Fruit fly (Drosophila melanogaster): ENCODE measurements around the gene CG2256.

CG2256 gene

DNA sequence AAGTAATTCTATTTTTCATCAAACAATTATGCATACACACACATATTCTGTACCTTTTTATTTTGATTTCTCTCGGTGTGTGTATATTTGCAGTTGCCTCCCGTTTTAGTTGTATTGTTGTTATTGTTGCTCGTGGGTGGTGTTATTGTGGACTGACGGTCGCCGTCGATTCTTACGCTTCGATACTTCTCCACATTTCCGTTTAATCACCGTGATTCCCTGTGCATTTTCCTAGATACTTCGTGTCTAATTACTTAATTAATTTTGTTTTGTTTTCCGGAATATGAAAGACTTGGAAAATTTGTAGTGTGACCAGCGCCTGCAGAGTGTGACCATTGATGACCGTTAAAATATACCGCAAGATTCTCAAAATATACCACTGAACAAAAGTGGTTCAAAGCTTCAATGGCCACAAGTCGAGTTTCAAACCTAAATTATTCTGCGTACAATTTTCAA lies 6.7 kb upstream of the CG2256 start, which contains the start of gene UbcE2H (continued):
- TF ChIP-seq CG8119 (GFP tag; IDR thresholded peaks at IDR 0.05) (no peak), CG11294 (GFP tag; IDR thresholded peaks at IDR 0.05) (no peak), CG4318 (GFP tag; optimal IDR thresholded peaks at IDR 0.05) (no peak), acj6 (GFP tag; optimal IDR thresholded peaks at IDR 0.05) (no peak)

DNA sequence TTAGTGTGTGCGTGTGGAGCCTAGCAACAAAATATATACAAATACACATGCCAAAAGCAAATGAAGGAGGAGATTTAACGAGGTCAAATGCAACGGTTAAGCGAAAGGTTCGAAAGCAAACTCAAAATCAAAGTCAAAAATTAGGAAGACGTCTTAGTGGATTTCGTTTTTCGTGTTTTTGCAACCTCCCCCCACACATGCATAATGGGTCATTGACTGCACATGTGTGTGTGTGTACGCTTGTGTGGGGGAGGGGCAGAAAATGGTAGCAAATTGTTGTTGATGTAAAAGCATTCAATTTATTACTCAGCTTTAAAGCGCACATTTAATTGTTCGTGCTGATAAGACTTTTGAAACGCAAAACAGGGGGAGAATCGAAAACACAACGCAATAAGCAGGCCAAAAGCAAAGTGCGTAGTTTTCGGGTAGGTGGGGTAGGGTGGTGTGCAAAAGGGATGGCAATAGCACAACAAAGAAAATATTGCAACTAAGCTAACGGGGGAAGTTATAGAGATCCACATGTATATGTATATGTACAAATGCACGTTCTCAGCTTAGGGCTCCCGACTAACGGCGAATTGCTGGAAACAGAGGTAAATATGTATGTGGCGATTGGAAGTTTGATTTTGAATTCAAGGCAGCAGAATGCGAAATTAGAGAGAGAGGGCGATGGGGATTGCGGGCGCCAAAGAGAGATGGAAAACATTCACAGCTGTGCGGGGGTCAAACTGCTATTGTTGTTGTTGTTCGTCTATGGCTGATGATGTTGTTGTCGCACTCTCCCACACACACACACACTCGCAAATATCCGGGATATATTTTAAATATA lies 6.1 kb upstream of the CG2256 start:
- no peak for TF ChIP-seq fd59A (GFP tag; optimal IDR thresholded peaks at IDR 0.05)
- TF ChIP-seq Lpt (GFP tag; optimal IDR thresholded peaks at IDR 0.05) = no peak
- TF ChIP-seq CG3919 (GFP tag; optimal IDR thresholded peaks at IDR 0.05) = no peak
- no peak for TF ChIP-seq CG11294 (GFP tag; IDR thresholded peaks at IDR 0.05)
- no peak for TF ChIP-seq CG6792 (GFP tag; optimal IDR thresholded peaks at IDR 0.05)
- TF ChIP-seq Eip78C (GFP tag) = peak; percentile 77
- peak; percentile 59 for TF ChIP-seq Sox14 (GFP tag; optimal IDR thresholded peaks at IDR 0.05)
- TF ChIP-seq topi (GFP tag; optimal IDR thresholded peaks at IDR 0.05) = no peak
- peak; percentile 16 for TF ChIP-seq CG32006 (GFP tag; optimal IDR thresholded peaks at IDR 0.05)
- TF ChIP-seq CG6163 (GFP tag; IDR thresholded peaks at IDR 0.05) = 0 out of 3 replicates have a peak, but pooled peaks have one; percentile 17
- no peak for TF ChIP-seq Sox15 (GFP tag; optimal IDR thresholded peaks at IDR 0.05)
- TF ChIP-seq CG6808 (GFP tag; optimal IDR thresholded peaks at IDR 0.05) = no peak
- TF ChIP-seq Eip93F (GFP tag; optimal IDR thresholded peaks at IDR 0.05) = no peak
- TF ChIP-seq Smox (GFP tag; optimal IDR thresholded peaks at IDR 0.05) = peak; percentile 45
- 0 out of 3 replicates have a peak, but pooled peaks have one; percentile 32 for TF ChIP-seq eg (GFP tag; IDR thresholded peaks at IDR 0.05)
- no peak for TF ChIP-seq Gug (GFP tag; IDR thresholded peaks at IDR 0.05)
- TF ChIP-seq CG7368 (GFP tag; optimal IDR thresholded peaks at IDR 0.05) = no peak
- TF ChIP-seq dac (GFP tag; optimal IDR thresholded peaks at IDR 0.05) = no peak
- no peak for TF ChIP-seq acj6 (GFP tag; optimal IDR thresholded peaks at IDR 0.05)
- no peak for TF ChIP-seq CG1621 (tag; optimal IDR thresholded peaks at IDR 0.05)
- peak; percentile 9 for TF ChIP-seq Hr4 (GFP tag; optimal IDR thresholded peaks at IDR 0.05)
- TF ChIP-seq CG8319 (GFP tag; optimal IDR thresholded peaks at IDR 0.05) = no peak
- TF ChIP-seq CG6276 (GFP tag; optimal IDR thresholded peaks at IDR 0.05) = peak; percentile 30
- no peak for TF ChIP-seq ss (GFP tag; optimal IDR thresholded peaks at IDR 0.05)
- no peak for TF ChIP-seq CG3032 (tag; optimal IDR thresholded peaks at IDR 0.05)
- peak; percentile 38 for TF ChIP-seq CG9139 (GFP tag; optimal IDR thresholded peaks at IDR 0.05)
- peak; percentile 11 for TF ChIP-seq CG8632 (GFP tag; optimal IDR thresholded peaks at IDR 0.05)
- no peak for TF ChIP-seq CG34406 (GFP tag; optimal IDR thresholded peaks at IDR 0.05)
- no peak for TF ChIP-seq Sox102F (GFP tag; optimal IDR thresholded peaks at IDR 0.05)
- TF ChIP-seq CG10631 (GFP tag; optimal IDR thresholded peaks at IDR 0.05) = no peak
- TF ChIP-seq CG4318 (GFP tag; optimal IDR thresholded peaks at IDR 0.05) = no peak
- TF ChIP-seq CG8119 (GFP tag; IDR thresholded peaks at IDR 0.05) = no peak
- TF ChIP-seq CG31627 (GFP tag; optimal IDR thresholded peaks at IDR 0.05) = no peak
- TF ChIP-seq vri (GFP tag; optimal IDR thresholded peaks at IDR 0.05) = peak; percentile 42
- TF ChIP-seq Blimp-1 (GFP tag; optimal IDR thresholded peaks at IDR 0.05) = no peak
- TF ChIP-seq Hr38 (GFP tag; optimal IDR thresholded peaks at IDR 0.05) = no peak
- peak; percentile 91 for TF ChIP-seq svp (GFP tag)
- TF ChIP-seq spab (GFP tag; optimal IDR thresholded peaks at IDR 0.05) = no peak

Measured in whole organism, prepupa.